Worm (Caenorhabditis elegans) whole organism, L2 larva: ENCODE results near the gene fard-1.

Experiments used
- C34F6.9 ChIP-seq: fragments of 150-350 bp; optimal IDR thresholded peaks from 2 replicates; lab custom pipeline; 2014; ENCODE audit warnings: missing biosample characterization, missing genetic modification characterization
- F13H6.1 ChIP-seq: sonication (generic microtip); optimal IDR thresholded peaks from 2 replicates; lab custom pipeline; 2016; ENCODE audit warnings: missing genetic modification characterization, missing compliant biosample characterization
- Y55F3AM.14 ChIP-seq: fragments of 200-800 bp; sonication (Bioruptor generic); optimal IDR thresholded peaks from 2 replicates; lab custom pipeline; 2018; ENCODE audit warnings: mild to moderate bottlenecking, missing genetic modification characterization, missing compliant biosample characterization
- ZK546.5 ChIP-seq: sonication (generic microtip); optimal IDR thresholded peaks from 2 replicates; lab custom pipeline; 2017; ENCODE audit warnings: missing biosample characterization, missing genetic modification characterization
- alr-1 ChIP-seq: fragments of 150-350 bp; optimal IDR thresholded peaks from 2 replicates; lab custom pipeline; 2014; ENCODE audit warnings: missing biosample characterization, missing genetic modification characterization
- aly-2 ChIP-seq: fragments of 150-350 bp; optimal IDR thresholded peaks from 2 replicates; lab custom pipeline; 2014; ENCODE audit warnings: missing biosample characterization, missing genetic modification characterization
- ama-1 ChIP-seq: fragments of 150-350 bp; optimal IDR thresholded peaks from 2 replicates; lab custom pipeline; 2018; ENCODE audit warnings: inconsistent platforms
- blmp-1 ChIP-seq: sonication (generic microtip); optimal IDR thresholded peaks from 2 replicates; lab custom pipeline; 2017; ENCODE audit warnings: missing genetic modification characterization, mild to moderate bottlenecking, missing compliant biosample characterization, antibody characterized with exemption, moderate library complexity; ENCODE audit not compliant: insufficient read depth
- ceh-16 ChIP-seq: fragments of 150-350 bp; optimal IDR thresholded peaks from 2 replicates; lab custom pipeline; 2014; ENCODE audit warnings: missing biosample characterization, missing genetic modification characterization
- ceh-82 ChIP-seq: fragments of 150-350 bp; optimal IDR thresholded peaks from 2 replicates; lab custom pipeline; 2014; ENCODE audit warnings: missing biosample characterization, missing genetic modification characterization
- crh-2 ChIP-seq: sonication (generic microtip); optimal IDR thresholded peaks from 2 replicates; lab custom pipeline; 2017; ENCODE audit warnings: missing biosample characterization, missing genetic modification characterization
- dmd-4 ChIP-seq: sonication (generic microtip); optimal IDR thresholded peaks from 2 replicates; lab custom pipeline; 2017; ENCODE audit warnings: missing biosample characterization, missing genetic modification characterization
- egl-27 ChIP-seq: sonication (generic microtip); optimal IDR thresholded peaks from 3 replicates; lab custom pipeline; 2017; ENCODE audit warnings: missing biosample characterization, missing genetic modification reagents, missing genetic modification characterization
- elt-1 ChIP-seq: fragments of 150-350 bp; optimal IDR thresholded peaks from 2 replicates; lab custom pipeline; 2014; ENCODE audit warnings: missing biosample characterization, missing genetic modification characterization
- elt-3 ChIP-seq: sonication (generic microtip); optimal IDR thresholded peaks from 2 replicates; lab custom pipeline; 2017; ENCODE audit warnings: missing biosample characterization, missing genetic modification characterization
- fos-1 ChIP-seq: fragments of 150-350 bp; optimal IDR thresholded peaks from 2 replicates; lab custom pipeline; 2014; ENCODE audit warnings: missing biosample characterization, missing genetic modification characterization
- lin-11 ChIP-seq: fragments of 150-350 bp; sonication (generic microtip); optimal IDR thresholded peaks from 2 replicates; lab custom pipeline; 2014; ENCODE audit warnings: missing biosample characterization, missing genetic modification characterization, inconsistent platforms, mixed read lengths
- lin-13 ChIP-seq: fragments of 150-350 bp; optimal IDR thresholded peaks from 2 replicates; lab custom pipeline; 2014; ENCODE audit warnings: missing biosample characterization, missing genetic modification reagents, missing genetic modification characterization
- lin-39 ChIP-seq: fragments of 150-350 bp; optimal IDR thresholded peaks from 2 replicates; lab custom pipeline; 2014; ENCODE audit warnings: missing biosample characterization, missing genetic modification reagents, missing genetic modification characterization
- lsy-2 ChIP-seq, 2 experiments: fragments of 150-350 bp in 1 of 2; sonication (generic microtip) in 1 of 2; optimal IDR thresholded peaks; 2 replicates each; lab custom pipeline; 2014 to 2017; ENCODE audit warnings: missing biosample characterization in 2 of 2, missing genetic modification characterization in 2 of 2
- mab-5 ChIP-seq: fragments of 150-350 bp; optimal IDR thresholded peaks from 2 replicates; lab custom pipeline; 2014; ENCODE audit warnings: missing biosample characterization, missing genetic modification characterization
- mbf-1 ChIP-seq: sonication (generic microtip); optimal IDR thresholded peaks from 2 replicates; lab custom pipeline; 2017; ENCODE audit warnings: missing biosample characterization, missing genetic modification characterization
- mdl-1 ChIP-seq, 2 experiments: fragments of 150-350 bp in 1 of 2; sonication (generic microtip) in 1 of 2; optimal IDR thresholded peaks; 2 replicates each; lab custom pipeline; 2017; ENCODE audit warnings: missing biosample characterization in 2 of 2, missing genetic modification characterization in 2 of 2
- nhr-10 ChIP-seq: sonication (generic microtip); optimal IDR thresholded peaks from 2 replicates; lab custom pipeline; 2017; ENCODE audit warnings: missing biosample characterization, missing genetic modification characterization
- nhr-11 ChIP-seq: fragments of 150-350 bp; optimal IDR thresholded peaks from 2 replicates; lab custom pipeline; 2014; ENCODE audit warnings: missing biosample characterization, missing genetic modification characterization
- nhr-12 ChIP-seq: fragments of 150-350 bp; optimal IDR thresholded peaks from 2 replicates; lab custom pipeline; 2014; ENCODE audit warnings: missing biosample characterization, missing genetic modification characterization
- nhr-129 ChIP-seq: fragments of 150-350 bp; optimal IDR thresholded peaks from 2 replicates; lab custom pipeline; 2014; ENCODE audit warnings: missing biosample characterization, missing genetic modification characterization
- nhr-21 ChIP-seq: fragments of 150-350 bp; optimal IDR thresholded peaks from 2 replicates; lab custom pipeline; 2014; ENCODE audit warnings: missing biosample characterization, missing genetic modification characterization
- nhr-23 ChIP-seq: fragments of 150-350 bp; optimal IDR thresholded peaks from 2 replicates; lab custom pipeline; 2014; ENCODE audit warnings: missing biosample characterization, missing genetic modification reagents, missing genetic modification characterization
- nhr-237 ChIP-seq: fragments of 150-350 bp; optimal IDR thresholded peaks from 2 replicates; lab custom pipeline; 2014; ENCODE audit warnings: missing biosample characterization, missing genetic modification characterization
- nhr-25 ChIP-seq: fragments of 150-350 bp; sonication (generic microtip); optimal IDR thresholded peaks from 3 replicates; lab custom pipeline; 2014; ENCODE audit warnings: missing biosample characterization, missing genetic modification characterization
- nhr-6 ChIP-seq: fragments of 150-350 bp; optimal IDR thresholded peaks from 2 replicates; lab custom pipeline; 2014; ENCODE audit warnings: missing biosample characterization, missing genetic modification characterization
- nhr-77 ChIP-seq: fragments of 150-350 bp; optimal IDR thresholded peaks from 2 replicates; lab custom pipeline; 2014; ENCODE audit warnings: missing biosample characterization, missing genetic modification characterization
- peb-1 ChIP-seq: fragments of 150-350 bp; optimal IDR thresholded peaks from 2 replicates; lab custom pipeline; 2014; ENCODE audit warnings: missing biosample characterization, missing genetic modification characterization
- sem-4 ChIP-seq: fragments of 150-350 bp; optimal IDR thresholded peaks from 2 replicates; lab custom pipeline; 2014; ENCODE audit warnings: missing biosample characterization, missing genetic modification reagents, missing genetic modification characterization
- skn-1 ChIP-seq: sonication (generic microtip); optimal IDR thresholded peaks from 2 replicates; lab custom pipeline; 2017; ENCODE audit warnings: missing biosample characterization, missing genetic modification characterization
- sma-3 ChIP-seq: sonication (generic microtip); optimal IDR thresholded peaks from 2 replicates; lab custom pipeline; 2016; ENCODE audit warnings: missing genetic modification reagents, missing genetic modification characterization, missing compliant biosample characterization
- sma-9 ChIP-seq, 2 experiments: fragments of 150-350 bp in 1 of 2; sonication (generic microtip) in 1 of 2; optimal IDR thresholded peaks; 2 replicates each; lab custom pipeline; 2014 to 2016; ENCODE audit warnings: missing genetic modification characterization in 2 of 2, mild to moderate bottlenecking in 1 of 2, missing biosample characterization in 1 of 2, missing compliant biosample characterization in 1 of 2, missing genetic modification reagents in 1 of 2, moderate library complexity in 1 of 2
- snpc-4 ChIP-seq: fragments of 150-350 bp; optimal IDR thresholded peaks from 2 replicates; lab custom pipeline; 2014; ENCODE audit warnings: missing biosample characterization, missing genetic modification characterization
- unc-39 ChIP-seq: fragments of 150-350 bp; optimal IDR thresholded peaks from 2 replicates; lab custom pipeline; 2014; ENCODE audit warnings: missing biosample characterization, missing genetic modification characterization
- unc-55 ChIP-seq: fragments of 150-350 bp; sonication (generic microtip); optimal IDR thresholded peaks from 3 replicates; lab custom pipeline; 2014; ENCODE audit warnings: missing biosample characterization, missing genetic modification reagents, missing genetic modification characterization
- unc-62 ChIP-seq: fragments of 150-350 bp; optimal IDR thresholded peaks from 2 replicates; lab custom pipeline; 2014; ENCODE audit warnings: missing biosample characterization, missing genetic modification reagents, missing genetic modification characterization
- zag-1 ChIP-seq: fragments of 150-350 bp; optimal IDR thresholded peaks from 2 replicates; lab custom pipeline; 2014; ENCODE audit warnings: missing biosample characterization, missing genetic modification characterization
- ztf-1 ChIP-seq: fragments of 200-800 bp; sonication (Bioruptor generic); conservative IDR thresholded peaks from 2 replicates; pipeline ENCODE4 v1.3.6; 2022; ENCODE audit warnings: missing genetic modification characterization, missing compliant biosample characterization
- ztf-11 ChIP-seq: sonication (generic microtip); optimal IDR thresholded peaks from 2 replicates; lab custom pipeline; 2017; ENCODE audit warnings: missing biosample characterization, missing genetic modification characterization
- ztf-4 ChIP-seq: fragments of 150-350 bp; optimal IDR thresholded peaks from 2 replicates; lab custom pipeline; 2014; ENCODE audit warnings: missing biosample characterization, missing genetic modification characterization

fard-1 gene

DNA sequence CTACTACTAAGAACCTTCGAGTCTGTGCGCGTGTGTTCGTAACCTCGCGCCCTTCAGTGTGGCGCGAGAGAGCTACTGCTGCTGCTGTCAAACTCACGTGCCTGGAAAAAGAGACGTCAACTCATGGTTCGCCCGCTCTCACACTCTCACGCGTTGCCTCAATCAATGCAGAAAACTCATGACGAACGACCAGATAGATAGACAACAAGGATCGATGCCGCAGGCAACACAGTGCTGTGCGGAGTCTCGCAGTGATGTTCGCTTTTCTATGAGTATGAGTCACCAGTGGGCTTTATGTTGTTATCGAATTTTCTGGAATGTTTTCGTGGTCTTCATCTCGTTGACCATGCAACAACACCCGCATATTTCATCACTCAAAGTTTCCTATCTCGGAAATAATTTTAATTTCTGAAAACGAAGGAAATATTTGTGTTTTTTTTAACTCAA, 38.4 kb downstream of the fard-1 start (continued):
- TF ChIP-seq sma-3 (GFP tag; lab: Kevin White, UChicago) (peak; percentile 67), nhr-129 (tag; lab: Kevin White, UChicago) (peak; percentile 94), lin-13 (GFP tag; lab: Kevin White, UChicago) (no peak), mab-5 (tag; lab: Kevin White, UChicago) (no peak), mdl-1 (tag; optimal IDR thresholded peaks at IDR 0.05; lab: Kevin White, UChicago) (peak; percentile 81 to 95), unc-39 (no peak), F13H6.1 (tag; lab: Kevin White, UChicago) (peak; percentile 86), nhr-11 (tag; lab: Kevin White, UChicago) (no peak), elt-1 (tag; lab: Kevin White, UChicago) (no peak), nhr-23 (tag; lab: Kevin White, UChicago) (no peak), aly-2 (tag; lab: Kevin White, UChicago) (no peak), nhr-237 (no peak), elt-3 (tag; lab: Kevin White, UChicago) (no peak), unc-62 (GFP tag; lab: Kevin White, UChicago) (peak; percentile 65), sma-9 (GFP tag; optimal IDR thresholded peaks at IDR 0.05; lab: Kevin White, UChicago) (peak; percentile 86), sma-9 (tag; optimal IDR thresholded peaks at IDR 0.05; lab: Kevin White, UChicago) (no peak), ztf-4 (peak; percentile 67), ZK546.5 (no peak), nhr-21 (tag; lab: Kevin White, UChicago) (peak; percentile 63), ceh-16 (tag; lab: Kevin White, UChicago) (no peak), unc-55 (GFP tag; lab: Kevin White, UChicago) (peak; percentile 51), lin-11 (tag; lab: Kevin White, UChicago) (peak; percentile 85), Y55F3AM.14 (GFP tag; lab: Kevin White, UChicago) (peak; percentile 68)

DNA sequence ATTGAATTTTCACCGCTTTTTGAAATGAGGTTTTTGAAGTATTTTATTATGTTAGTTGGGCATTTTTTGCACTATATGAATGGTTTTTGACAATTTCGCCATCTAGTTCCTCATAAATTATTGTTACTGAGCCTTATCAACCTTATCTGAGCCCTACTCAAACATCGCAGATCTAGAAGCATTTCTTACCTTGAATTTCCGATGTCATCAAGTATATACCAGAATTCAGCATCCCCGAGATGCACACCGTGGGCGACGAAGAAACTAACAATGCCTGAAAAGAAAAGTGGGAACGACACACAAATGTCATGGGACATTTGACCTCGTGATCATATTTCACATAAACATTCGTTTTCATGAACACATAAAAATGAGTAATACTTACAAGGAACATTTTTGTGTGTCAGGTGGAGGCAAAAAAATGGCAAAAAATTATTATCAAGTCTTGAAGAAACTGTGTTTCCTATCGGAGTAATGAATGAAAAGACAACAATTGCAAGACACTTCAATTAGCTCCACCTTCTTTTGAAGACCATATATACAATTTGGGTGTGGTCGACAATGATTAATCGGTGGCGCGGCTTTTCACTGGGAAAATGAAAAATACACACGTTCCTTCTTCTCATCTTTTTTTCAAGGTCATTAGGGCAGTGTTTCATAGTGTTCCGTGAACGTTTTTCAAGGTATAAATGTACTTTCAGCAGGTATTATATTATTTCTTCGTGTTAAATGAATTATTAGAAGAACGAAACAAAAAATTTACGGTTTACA, 39.3 kb downstream of the fard-1 start:
- TF ChIP-seq nhr-11 (tag; lab: Kevin White, UChicago) = no peak
- TF ChIP-seq F13H6.1 (tag; lab: Kevin White, UChicago) = peak; percentile 11
- TF ChIP-seq lin-13 (GFP tag; lab: Kevin White, UChicago) = no peak
- TF ChIP-seq mab-5 (tag; lab: Kevin White, UChicago) = no peak
- peak; percentile 62 for TF ChIP-seq crh-2 (tag; lab: Kevin White, UChicago)
- TF ChIP-seq ceh-82 (tag; lab: Kevin White, UChicago) = no peak
- no peak for TF ChIP-seq nhr-10 (tag; lab: Kevin White, UChicago)
- TF ChIP-seq alr-1 (tag; lab: Kevin White, UChicago) = no peak
- TF ChIP-seq aly-2 (tag; lab: Kevin White, UChicago) = no peak
- TF ChIP-seq ama-1 = no peak
- TF ChIP-seq Y55F3AM.14 (GFP tag; lab: Kevin White, UChicago) = no peak
- TF ChIP-seq blmp-1 (tag; lab: Kevin White, UChicago) = peak; percentile 55
- TF ChIP-seq lin-39 (tag; lab: Kevin White, UChicago) = no peak
- no peak for TF ChIP-seq nhr-6 (tag; lab: Kevin White, UChicago)
- peak; percentile 68 for TF ChIP-seq nhr-129 (tag; lab: Kevin White, UChicago)
- TF ChIP-seq skn-1 (tag; lab: Kevin White, UChicago) = no peak
- TF ChIP-seq elt-1 (tag; lab: Kevin White, UChicago) = no peak
- peak; percentile 44 for TF ChIP-seq sma-3 (GFP tag; lab: Kevin White, UChicago)
- no peak for TF ChIP-seq zag-1 (tag; lab: Kevin White, UChicago)
- TF ChIP-seq ztf-11 = no peak
- no peak for TF ChIP-seq ceh-16 (tag; lab: Kevin White, UChicago)
- TF ChIP-seq nhr-21 (tag; lab: Kevin White, UChicago) = no peak
- no peak for TF ChIP-seq ZK546.5
- no peak for TF ChIP-seq nhr-237
- TF ChIP-seq elt-3 (tag; lab: Kevin White, UChicago) = no peak
- no peak for TF ChIP-seq lin-11 (tag; lab: Kevin White, UChicago)
- peak; percentile 33 for TF ChIP-seq C34F6.9 (tag; lab: Kevin White, UChicago)
- TF ChIP-seq sma-9 (GFP tag; optimal IDR thresholded peaks at IDR 0.05; lab: Kevin White, UChicago) = peak; percentile 18
- no peak for TF ChIP-seq sma-9 (tag; optimal IDR thresholded peaks at IDR 0.05; lab: Kevin White, UChicago)
- no peak for TF ChIP-seq nhr-12 (tag; lab: Kevin White, UChicago)
- no peak for TF ChIP-seq unc-39
- peak; percentile 48 for TF ChIP-seq fos-1
- no peak for TF ChIP-seq nhr-23 (tag; lab: Kevin White, UChicago)
- no peak for TF ChIP-seq mbf-1 (tag; lab: Kevin White, UChicago)
- TF ChIP-seq unc-62 (GFP tag; lab: Kevin White, UChicago) = no peak
- no peak for TF ChIP-seq peb-1 (tag; lab: Kevin White, UChicago)
- peak; percentile 18 for TF ChIP-seq nhr-25
- no peak for TF ChIP-seq nhr-77 (tag; lab: Kevin White, UChicago)
- TF ChIP-seq mdl-1 (tag; optimal IDR thresholded peaks at IDR 0.05; lab: Kevin White, UChicago) = no peak
- TF ChIP-seq unc-55 (GFP tag; lab: Kevin White, UChicago) = no peak
- TF ChIP-seq egl-27 (tag; lab: Kevin White, UChicago) = no peak
- no peak for TF ChIP-seq dmd-4 (tag; lab: Kevin White, UChicago)
- no peak for TF ChIP-seq ztf-1 (GFP tag; lab: Robert Waterston, UW)
- no peak for TF ChIP-seq snpc-4 (tag; lab: Kevin White, UChicago)
- TF ChIP-seq lsy-2 (tag; optimal IDR thresholded peaks at IDR 0.05; lab: Kevin White, UChicago) = peak in 1 of 2 experiments; percentile 14
- no peak for TF ChIP-seq sem-4 (tag; lab: Kevin White, UChicago)
- TF ChIP-seq ztf-4 = peak; percentile 31
